Fruit fly (Drosophila melanogaster): ENCODE measurements around the gene IP3K2.

The IP3K2 gene

DNA sequence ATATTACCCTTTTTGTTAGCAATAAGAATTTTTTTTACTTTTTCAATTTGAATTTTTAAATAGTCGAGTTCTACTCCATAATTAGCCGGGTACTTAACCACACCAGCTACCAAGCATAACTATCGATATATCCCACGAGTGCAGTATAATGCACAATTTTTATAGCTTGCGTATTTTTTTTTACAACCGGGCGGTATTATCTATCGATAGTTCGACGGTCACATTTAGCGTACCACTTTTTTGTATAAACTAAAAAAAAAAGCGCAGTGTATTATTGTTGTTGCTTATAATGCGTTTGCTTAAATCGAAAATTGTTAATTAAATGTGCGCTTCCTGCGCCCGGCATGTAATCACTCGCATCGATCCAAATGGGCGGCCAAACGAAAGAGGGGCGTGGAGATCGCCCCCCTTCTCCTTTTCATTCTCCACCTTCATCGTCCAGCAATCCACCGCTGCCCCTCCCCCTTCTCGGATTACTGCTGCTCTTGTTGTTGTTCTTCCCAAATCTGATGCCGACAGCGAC is 15.5 kb upstream of the IP3K2 start, which contains the start of gene Remo (continued):
- TF ChIP-seq sqz (GFP tag; optimal IDR thresholded peaks at IDR 0.05) (peak; percentile 78), CG6854 (GFP tag; optimal IDR thresholded peaks at IDR 0.05) (no peak), CG8478 (optimal IDR thresholded peaks at IDR 0.05) (no peak), Atf3 (GFP tag; optimal IDR thresholded peaks at IDR 0.05) (no peak), Hand (GFP tag; optimal IDR thresholded peaks at IDR 0.05) (no peak), CG9215 (GFP tag; IDR thresholded peaks at IDR 0.05) (no peak), pho (GFP tag; optimal IDR thresholded peaks at IDR 0.05) (no peak), CG11085 (GFP tag; IDR thresholded peaks at IDR 0.05) (no peak), Vsx1 (GFP tag; optimal IDR thresholded peaks at IDR 0.05) (no peak), Hmr (GFP tag; optimal IDR thresholded peaks at IDR 0.05) (no peak), Lhr (GFP tag; optimal IDR thresholded peaks at IDR 0.05) (peak; percentile 73), GATAe (GFP tag; conservative IDR thresholded peaks at IDR 0.05) (no peak), CG15514 (GFP tag; optimal IDR thresholded peaks at IDR 0.05) (peak; percentile 58), danr (GFP tag; IDR thresholded peaks at IDR 0.05) (no peak), Taf1 (GFP tag; IDR thresholded peaks at IDR 0.05) (no peak), croc (GFP tag; conservative IDR thresholded peaks at IDR 0.05) (no peak), wor (GFP tag; IDR thresholded peaks at IDR 0.05) (no peak), CG4854 (GFP tag; optimal IDR thresholded peaks at IDR 0.05) (no peak), CG12104 (GFP tag; optimal IDR thresholded peaks at IDR 0.05) (no peak), btn (GFP tag; optimal IDR thresholded peaks at IDR 0.05) (no peak), cwo (GFP tag; optimal IDR thresholded peaks at IDR 0.05) (no peak), CG3065 (GFP tag; optimal IDR thresholded peaks at IDR 0.05) (no peak), Antp (GFP tag; optimal IDR thresholded peaks at IDR 0.05) (no peak), chif (GFP tag; optimal IDR thresholded peaks at IDR 0.05) (no peak), disco-r (GFP tag; optimal IDR thresholded peaks at IDR 0.05) (no peak), Stat92E (GFP tag; optimal IDR thresholded peaks at IDR 0.05) (no peak), tgo (GFP tag; IDR thresholded peaks at IDR 0.05) (no peak), crp (GFP tag; optimal IDR thresholded peaks at IDR 0.05) (no peak), CG1832 (GFP tag; optimal IDR thresholded peaks at IDR 0.05) (no peak), ems (GFP tag; optimal IDR thresholded peaks at IDR 0.05) (no peak), HHEX (GFP tag; optimal IDR thresholded peaks at IDR 0.05) (no peak), CG1647 (GFP tag; optimal IDR thresholded peaks at IDR 0.05) (no peak), CG11723 (GFP tag; optimal IDR thresholded peaks at IDR 0.05) (no peak), CG33213 (GFP tag; optimal IDR thresholded peaks at IDR 0.05) (peak; percentile 19), ab (GFP tag; optimal IDR thresholded peaks at IDR 0.05) (no peak), YL-1 (GFP tag; optimal IDR thresholded peaks at IDR 0.05) (peak; percentile 60), tin (GFP tag; optimal IDR thresholded peaks at IDR 0.05) (no peak), CG17385 (GFP tag; optimal IDR thresholded peaks at IDR 0.05) (no peak), gsb (GFP tag; IDR thresholded peaks at IDR 0.05) (no peak), CG12219 (GFP tag; optimal IDR thresholded peaks at IDR 0.05) (no peak), CG9932 (GFP tag; IDR thresholded peaks at IDR 0.05) (peak; percentile 15; the same call in 1 of the 2 replicates), CG1603 (tag; optimal IDR thresholded peaks at IDR 0.05) (no peak), CG4360 (GFP tag; IDR thresholded peaks at IDR 0.05) (peak; percentile 89), Myb (GFP tag; optimal IDR thresholded peaks at IDR 0.05) (peak; percentile 85), unc-4 (GFP tag; IDR thresholded peaks at IDR 0.05; ENCODE audit: partially characterized antibody) (peak; percentile 82), CG4707 (GFP tag; optimal IDR thresholded peaks at IDR 0.05) (no peak), p53 (GFP tag; optimal IDR thresholded peaks at IDR 0.05) (no peak), CG42726 (GFP tag; IDR thresholded peaks at IDR 0.05; ENCODE audit: partially characterized antibody) (peak; percentile 72; the same call in 1 of the 2 replicates), CG11696 (GFP tag; IDR thresholded peaks at IDR 0.05) (no peak), HmgZ (tag; optimal IDR thresholded peaks at IDR 0.05) (peak; percentile 60), kah (GFP tag; optimal IDR thresholded peaks at IDR 0.05) (no peak)

All from whole organism, embryonic.